Fruit fly (Drosophila melanogaster) whole organism, wandering third instar larva: Measurements from ENCODE around the gene CG44290.
A peak's percentile ranks its signal among the peaks of the same experiment; 100 is the strongest.

ENCODE experiments used
- Abd-B ChIP-seq: fragments of >200 bp; optimal IDR thresholded peaks from 2 replicates; lab custom pipeline; 2017; ENCODE audit warnings: missing biosample characterization, missing genetic modification characterization
- CG32264 ChIP-seq: fragments of 200-800 bp; sonication (Bioruptor generic); optimal IDR thresholded peaks from 2 replicates; lab custom pipeline; 2016; ENCODE audit warnings: missing biosample characterization, missing genetic modification characterization
- CG9705 ChIP-seq: fragments of 200-800 bp; sonication (Bioruptor generic); optimal IDR thresholded peaks from 2 replicates; lab custom pipeline; 2018; ENCODE audit warnings: missing biosample characterization, mild to moderate bottlenecking, missing genetic modification characterization
- CrebA ChIP-seq: fragments of 200-800 bp; sonication (Bioruptor generic); optimal IDR thresholded peaks from 2 replicates; lab custom pipeline; 2016; ENCODE audit warnings: missing biosample characterization, mild to moderate bottlenecking, missing genetic modification characterization, borderline replicate concordance
- Dfd ChIP-seq: fragments of >200 bp; optimal IDR thresholded peaks from 2 replicates; lab custom pipeline; 2017; ENCODE audit warnings: missing biosample characterization, missing genetic modification characterization
- HLH106 ChIP-seq: fragments of 200-800 bp; optimal IDR thresholded peaks from 3 replicates; lab custom pipeline; 2019; ENCODE audit warnings: missing biosample characterization, mild to moderate bottlenecking, missing genetic modification characterization, moderate library complexity
- Hnf4 ChIP-seq: fragments of 200-800 bp; sonication (Bioruptor generic); optimal IDR thresholded peaks from 2 replicates; lab custom pipeline; 2016; ENCODE audit warnings: missing biosample characterization, mild to moderate bottlenecking, missing genetic modification characterization
- Hr78 ChIP-seq: fragments of >200 bp; optimal IDR thresholded peaks from 2 replicates; lab custom pipeline; 2017; ENCODE audit warnings: missing biosample characterization, missing genetic modification characterization
- Hr83 ChIP-seq: fragments of 200-300 bp; sonication (Bioruptor generic); optimal IDR thresholded peaks from 2 replicates; lab custom pipeline; 2016; ENCODE audit warnings: missing biosample characterization, mild to moderate bottlenecking, missing genetic modification characterization, moderate library complexity; ENCODE audit not compliant: poor library complexity, severe bottlenecking
- Jra ChIP-seq: sonication (Bioruptor generic); optimal IDR thresholded peaks from 2 replicates; lab custom pipeline; 2016; ENCODE audit warnings: missing biosample characterization, missing genetic modification characterization
- Mio ChIP-seq: sonication (Bioruptor generic); optimal IDR thresholded peaks from 2 replicates; lab custom pipeline; 2016; ENCODE audit warnings: missing biosample characterization, missing genetic modification characterization
- Myc ChIP-seq: fragments of >200 bp; optimal IDR thresholded peaks from 2 replicates; lab custom pipeline; 2017
- N ChIP-seq: fragments of >200 bp; optimal IDR thresholded peaks from 2 replicates; lab custom pipeline; 2018; ENCODE audit warnings: missing biosample characterization, missing external identifiers, missing genetic modification characterization
- OdsH ChIP-seq: fragments of 200-800 bp; sonication (Bioruptor generic); optimal IDR thresholded peaks from 2 replicates; lab custom pipeline; 2016; ENCODE audit warnings: missing biosample characterization, mild to moderate bottlenecking, missing genetic modification characterization
- Rel ChIP-seq, 2 experiments: fragments of 200-800 bp; sonication (Bioruptor generic) in 1 of 2; optimal IDR thresholded peaks; 2 replicates in 1 of 2; 3 replicates in 1 of 2; lab custom pipeline; 2016 to 2019; ENCODE audit warnings: mild to moderate bottlenecking in 2 of 2, missing biosample characterization in 2 of 2, missing genetic modification characterization in 2 of 2, moderate library complexity in 1 of 2
- Sp1 ChIP-seq: fragments of 200-800 bp; sonication (Bioruptor generic); optimal IDR thresholded peaks from 3 replicates; lab custom pipeline; 2019; ENCODE audit warnings: missing biosample characterization, mild to moderate bottlenecking, missing genetic modification characterization, moderate library complexity
- br ChIP-seq: fragments of 200-800 bp; sonication (Bioruptor generic); optimal IDR thresholded peaks from 2 replicates; lab custom pipeline; 2016; ENCODE audit warnings: missing biosample characterization, missing genetic modification characterization
- brk ChIP-seq: fragments of 200-800 bp; sonication (Bioruptor generic); optimal IDR thresholded peaks from 2 replicates; lab custom pipeline; 2016; ENCODE audit warnings: missing biosample characterization, mild to moderate bottlenecking, missing genetic modification characterization
- dl ChIP-seq, 2 experiments: fragments of 175-275, 200-275 bp in 1 of 2; fragments of 200-275 bp in 1 of 2; sonication (Bioruptor generic); optimal IDR thresholded peaks; lab custom pipeline; 2018; ENCODE audit warnings: mild to moderate bottlenecking in 2 of 2, missing biosample characterization in 2 of 2, missing genetic modification characterization in 2 of 2, moderate library complexity in 2 of 2; ENCODE audit not compliant: partially characterized antibody in 2 of 2, insufficient read depth in 1 of 2
- dmrt93B ChIP-seq: fragments of 200-800 bp; sonication (Bioruptor generic); optimal IDR thresholded peaks from 2 replicates; lab custom pipeline; 2018; ENCODE audit warnings: missing biosample characterization, mild to moderate bottlenecking, missing genetic modification characterization
- dsf ChIP-seq: sonication (Bioruptor generic); optimal IDR thresholded peaks from 2 replicates; lab custom pipeline; 2016; ENCODE audit warnings: missing biosample characterization, missing genetic modification characterization, borderline replicate concordance
- ey ChIP-seq: fragments of 200-800 bp; sonication (Bioruptor generic); optimal IDR thresholded peaks from 2 replicates; lab custom pipeline; 2016; ENCODE audit warnings: missing biosample characterization, missing genetic modification characterization
- foxo ChIP-seq, 2 experiments: fragments of 200-800 bp; sonication (Bioruptor generic); optimal IDR thresholded peaks; 2 replicates in 1 of 2; 3 replicates in 1 of 2; lab custom pipeline; 2016 to 2017; ENCODE audit warnings: missing biosample characterization in 2 of 2, missing genetic modification characterization in 2 of 2
- fru ChIP-seq: fragments of 200-800 bp; sonication (Bioruptor generic); optimal IDR thresholded peaks from 3 replicates; lab custom pipeline; 2016; ENCODE audit warnings: missing biosample characterization, mild to moderate bottlenecking, missing genetic modification characterization
- h ChIP-seq: fragments of 200-800 bp; sonication (Bioruptor generic); optimal IDR thresholded peaks from 3 replicates; lab custom pipeline; 2016; ENCODE audit warnings: missing biosample characterization, mild to moderate bottlenecking, missing genetic modification characterization
- lola ChIP-seq: fragments of >200 bp; optimal IDR thresholded peaks from 2 replicates; lab custom pipeline; 2017; ENCODE audit warnings: missing biosample characterization, missing genetic modification characterization
- pan ChIP-seq: fragments of >200 bp; optimal IDR thresholded peaks from 2 replicates; lab custom pipeline; 2017
- psq ChIP-seq: fragments of 200-800 bp; sonication (Bioruptor generic); optimal IDR thresholded peaks from 3 replicates; lab custom pipeline; 2017; ENCODE audit warnings: missing biosample characterization, mild to moderate bottlenecking, missing genetic modification characterization, moderate library complexity
- sage ChIP-seq: fragments of 200-800 bp; sonication (Bioruptor generic); optimal IDR thresholded peaks from 2 replicates; lab custom pipeline; 2016; ENCODE audit warnings: missing biosample characterization, mild to moderate bottlenecking, missing genetic modification characterization
- sv ChIP-seq: fragments of 200-800 bp; sonication (Bioruptor generic); optimal IDR thresholded peaks from 3 replicates; lab custom pipeline; 2016; ENCODE audit warnings: missing biosample characterization, missing genetic modification characterization
- tai ChIP-seq: sonication (Bioruptor generic); optimal IDR thresholded peaks from 2 replicates; lab custom pipeline; 2016; ENCODE audit warnings: missing biosample characterization, missing genetic modification characterization
- usp ChIP-seq: fragments of >200 bp; optimal IDR thresholded peaks from 2 replicates; lab custom pipeline; 2017; ENCODE audit warnings: missing biosample characterization, missing genetic modification characterization
- woc ChIP-seq: sonication (Bioruptor generic); optimal IDR thresholded peaks from 2 replicates; lab custom pipeline; 2016; ENCODE audit warnings: missing biosample characterization, mild to moderate bottlenecking, missing genetic modification characterization

The CG44290 gene

DNA sequence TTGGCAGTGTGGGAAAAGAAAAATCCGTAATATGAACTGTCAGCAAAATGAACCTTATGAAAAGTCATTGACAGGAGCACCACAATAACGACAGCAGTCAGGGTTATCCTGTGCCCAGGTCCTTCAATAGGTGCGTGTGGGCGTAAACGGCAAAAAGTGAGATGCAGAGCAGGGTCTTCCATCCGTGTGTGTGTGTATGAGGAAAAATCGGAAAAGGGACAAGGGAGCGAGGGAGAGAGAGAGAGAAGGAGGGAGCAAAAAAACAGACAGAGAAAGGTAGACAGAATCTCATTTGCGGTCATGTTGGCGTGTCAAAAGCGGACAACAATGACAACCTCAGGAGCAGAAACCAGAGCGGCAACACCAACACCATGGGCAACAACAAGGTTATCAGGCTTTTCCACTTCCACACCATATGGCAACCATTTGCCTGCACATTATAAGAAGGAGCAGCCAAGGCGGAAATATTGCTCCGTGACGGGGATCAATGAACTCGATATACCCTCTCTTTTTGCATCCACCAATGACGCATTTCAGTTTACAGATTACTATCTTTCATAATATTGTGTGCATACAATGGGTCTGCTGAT, 570 bp upstream of the CG44290 start:
- no peak for TF ChIP-seq Mio (GFP tag; lab: Kevin White, UChicago)
- TF ChIP-seq CG32264: no peak
- no peak for TF ChIP-seq OdsH (GFP tag; lab: Kevin White, UChicago)
- no peak for TF ChIP-seq usp (GFP tag; lab: Kevin White, UChicago)
- TF ChIP-seq Myc: no peak
- TF ChIP-seq sage: no peak
- no peak for TF ChIP-seq N (GFP tag; lab: Kevin White, UChicago)
- no peak for TF ChIP-seq dsf (GFP tag; lab: Kevin White, UChicago)
- no peak for TF ChIP-seq HLH106 (tag; lab: Kevin White, UChicago)
- TF ChIP-seq pan (lab: Kevin White, UChicago): no peak
- no peak for TF ChIP-seq CrebA (GFP tag; lab: Kevin White, UChicago)
- TF ChIP-seq ey: no peak
- no peak for TF ChIP-seq brk (GFP tag; lab: Kevin White, UChicago)
- TF ChIP-seq Hnf4: no peak
- TF ChIP-seq, all 38 proteins: peak for 0

DNA sequence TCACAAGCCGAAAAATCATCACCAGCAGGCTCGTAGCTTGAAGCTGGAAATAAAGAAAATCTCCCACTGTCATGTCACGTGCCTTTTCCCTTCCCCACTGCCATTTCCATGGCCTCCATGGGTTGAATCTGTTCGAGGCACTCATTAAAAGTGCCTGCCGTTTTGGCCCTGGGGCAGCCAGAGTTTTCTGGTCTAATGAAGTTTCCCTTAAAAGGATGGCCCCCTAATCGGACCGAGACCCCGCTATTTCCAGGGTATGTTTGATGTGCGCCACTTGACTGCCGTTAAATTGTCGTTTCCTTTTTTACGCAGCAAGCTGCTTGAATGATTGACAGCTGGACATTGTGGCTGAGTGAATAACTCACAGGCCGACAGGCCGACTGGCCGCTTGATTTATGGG, 732 bp downstream of the CG44290 start, which contains the start of gene CG43447:
Gene CG43447 (plus strand): TSS at position 301 of the 400 bp plus-strand sequence.
- TF ChIP-seq dmrt93B (no peak), Hr83 (GFP tag; lab: Kevin White, UChicago) (no peak), CG9705 (no peak), CG32264 (no peak), tai (GFP tag; lab: Kevin White, UChicago) (no peak), HLH106 (tag; lab: Kevin White, UChicago) (no peak), sv (GFP tag; lab: Kevin White, UChicago) (no peak), dl (GFP tag; optimal IDR thresholded peaks at IDR 0.05; lab: Kevin White, UChicago; ENCODE audit: insufficient read depth in 1 of 2, partially characterized antibody in 2 of 2) (no peak)
- TF ChIP-seq, all 38 proteins: peak for 0

dm6 chr3R:27438370-27438769, 2.4 kb downstream of the CG44290 start:
- TF ChIP-seq N (GFP tag; lab: Kevin White, UChicago): no peak
- no peak for TF ChIP-seq Hnf4
- no peak for TF ChIP-seq CG32264
- no peak for TF ChIP-seq Dfd (GFP tag; lab: Kevin White, UChicago)
- TF ChIP-seq h (GFP tag; lab: Kevin White, UChicago): no peak
- TF ChIP-seq OdsH (GFP tag; lab: Kevin White, UChicago): no peak
- no peak for TF ChIP-seq Hr83 (GFP tag; lab: Kevin White, UChicago)
- no peak for TF ChIP-seq Jra (GFP tag; lab: Kevin White, UChicago)
- TF ChIP-seq foxo (GFP tag; optimal IDR thresholded peaks at IDR 0.05; lab: Kevin White, UChicago): no peak
- no peak for TF ChIP-seq CrebA (GFP tag; lab: Kevin White, UChicago)
- no peak for TF ChIP-seq ey
- TF ChIP-seq Hr78 (GFP tag; lab: Kevin White, UChicago): no peak
- no peak for TF ChIP-seq Mio (GFP tag; lab: Kevin White, UChicago)
- no peak for TF ChIP-seq woc (GFP tag; lab: Kevin White, UChicago)
- no peak for TF ChIP-seq dsf (GFP tag; lab: Kevin White, UChicago)

DNA sequence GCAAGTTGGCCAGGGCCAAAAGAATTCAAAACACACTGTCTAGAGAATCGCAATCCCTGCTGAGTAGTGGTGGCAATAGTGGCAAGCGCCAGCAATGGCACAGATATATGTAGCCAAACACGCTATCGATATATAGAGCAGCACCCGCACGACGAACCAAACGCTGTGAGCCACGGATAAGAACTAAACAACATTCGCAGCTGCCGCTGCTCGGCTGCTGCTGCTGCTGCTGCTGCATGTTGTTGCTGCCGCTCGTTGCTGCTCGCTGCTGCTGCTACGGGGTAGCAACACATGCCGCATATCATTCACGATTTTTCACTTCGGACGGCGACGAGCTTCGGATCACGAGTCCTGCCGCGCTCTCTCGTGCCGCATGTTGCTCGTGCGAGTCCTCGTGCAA, 3.4 kb downstream of the CG44290 start, which contains the start of gene side:
Gene side (minus strand): TSS at position 175 of the 400 bp plus-strand sequence.
- TF ChIP-seq Hnf4 (no peak), Jra (GFP tag; lab: Kevin White, UChicago) (no peak), dmrt93B (no peak), Dfd (GFP tag; lab: Kevin White, UChicago) (peak; percentile 30), br (GFP tag; lab: Kevin White, UChicago) (no peak), psq (no peak), Rel (GFP tag; optimal IDR thresholded peaks at IDR 0.05; lab: Kevin White, UChicago) (no peak), Rel (tag; optimal IDR thresholded peaks at IDR 0.05; lab: Kevin White, UChicago) (no peak), Myc (no peak)

DNA sequence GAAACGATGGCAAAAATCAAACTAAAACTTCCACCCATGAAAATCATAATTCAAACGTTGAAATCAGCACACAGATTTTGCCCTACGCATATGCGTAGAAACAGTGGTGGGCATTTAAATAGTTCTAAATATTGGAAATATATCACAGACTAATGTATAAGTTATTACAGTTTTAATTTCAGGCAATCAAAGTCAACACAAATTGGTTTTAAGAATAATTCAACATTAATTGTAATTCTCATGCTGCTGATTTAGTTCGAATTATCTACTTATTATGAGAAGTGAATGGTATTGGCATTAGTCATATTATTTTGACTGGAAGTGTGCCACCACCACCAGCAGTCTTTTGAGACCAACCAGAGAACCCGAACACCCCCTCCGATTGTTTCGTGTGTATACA, 14.0 kb downstream of the CG44290 start:
- TF ChIP-seq dmrt93B (no peak), brk (GFP tag; lab: Kevin White, UChicago) (no peak), usp (GFP tag; lab: Kevin White, UChicago) (no peak), fru (no peak), sage (no peak), Myc (no peak), dl (GFP tag; optimal IDR thresholded peaks at IDR 0.05; lab: Kevin White, UChicago; ENCODE audit: insufficient read depth in 1 of 2, partially characterized antibody in 2 of 2) (no peak), pan (lab: Kevin White, UChicago) (no peak), Jra (GFP tag; lab: Kevin White, UChicago) (no peak), Abd-B (GFP tag; lab: Kevin White, UChicago) (no peak), Dfd (GFP tag; lab: Kevin White, UChicago) (no peak), ey (no peak), Hr83 (GFP tag; lab: Kevin White, UChicago) (no peak), Hnf4 (no peak), dsf (GFP tag; lab: Kevin White, UChicago) (no peak), Sp1 (no peak), lola (GFP tag; lab: Kevin White, UChicago) (no peak), CrebA (GFP tag; lab: Kevin White, UChicago) (no peak)
